Worm (Caenorhabditis elegans): ENCODE data around the gene nphp-2.

Gene nphp-2

ce11 chrV:1868596-1869263, 26.9 kb upstream of the nphp-2 start, which contains the start of gene knl-3 (continued):
- TF ChIP-seq sptf-2 (GFP tag; optimal IDR thresholded peaks at IDR 0.05) = no peak
- peak; percentile 96 for TF ChIP-seq Y53G8AR.9 (GFP tag; conservative IDR thresholded peaks at IDR 0.05)
- peak; percentile 13 for TF ChIP-seq die-1 (tag; optimal IDR thresholded peaks at IDR 0.05)
- TF ChIP-seq mel-28 (tag; optimal IDR thresholded peaks at IDR 0.05; ENCODE audit: borderline replicate concordance) = peak; percentile 35
- TF ChIP-seq F39B2.1 (GFP tag; IDR thresholded peaks at IDR 0.05) = 0 out of 2 replicates have a peak, but pooled peaks have one; percentile 47
- TF ChIP-seq Y67H2A.10 (GFP tag; conservative IDR thresholded peaks at IDR 0.05) = peak; percentile 75
- no peak for TF ChIP-seq ZK185.1 (tag; optimal IDR thresholded peaks at IDR 0.05; ENCODE audit: poor library complexity, severe bottlenecking)
- TF ChIP-seq ceh-79 (tag; optimal IDR thresholded peaks at IDR 0.05) = no peak
- TF ChIP-seq hlh-12 (tag; optimal IDR thresholded peaks at IDR 0.05) = no peak
- TF ChIP-seq aptf-2 (GFP tag; conservative IDR thresholded peaks at IDR 0.05) = no peak
- TF ChIP-seq F57C9.4 (tag; optimal IDR thresholded peaks at IDR 0.05) = no peak
- TF ChIP-seq tlf-1 (GFP tag; optimal IDR thresholded peaks at IDR 0.05) = peak; percentile 92
- TF ChIP-seq madf-6 (GFP tag; IDR thresholded peaks at IDR 0.05) = peak; percentile 98
- no peak for TF ChIP-seq nhr-90 (tag; optimal IDR thresholded peaks at IDR 0.05)
- TF ChIP-seq nhr-80 (tag; optimal IDR thresholded peaks at IDR 0.05) = peak; percentile 42
- TF ChIP-seq K12H6.12 (tag; optimal IDR thresholded peaks at IDR 0.05) = peak; percentile 76
- 0 out of 2 replicates have a peak, but pooled peaks have one; percentile 47 for TF ChIP-seq bed-2 (GFP tag; IDR thresholded peaks at IDR 0.05)
- TF ChIP-seq ztf-3 (GFP tag; optimal IDR thresholded peaks at IDR 0.05) = no peak
- peak; percentile 91 for TF ChIP-seq madf-8 (GFP tag; conservative IDR thresholded peaks at IDR 0.05)
- TF ChIP-seq ceh-100 (GFP tag; IDR thresholded peaks at IDR 0.05) = peak; percentile 89
- TF ChIP-seq mcd-1 (GFP tag; IDR thresholded peaks at IDR 0.05) = peak; percentile 96
- TF ChIP-seq unc-130 (GFP tag; optimal IDR thresholded peaks at IDR 0.05) = peak; percentile 63
- TF ChIP-seq T26A5.8 (tag; optimal IDR thresholded peaks at IDR 0.05) = no peak
- peak; percentile 73 for TF ChIP-seq attf-3 (GFP tag; conservative IDR thresholded peaks at IDR 0.05)
- TF ChIP-seq nfya-1 (tag; optimal IDR thresholded peaks at IDR 0.05; ENCODE audit: borderline replicate concordance, insufficient read depth) = no peak
- TF ChIP-seq chd-7 (tag; optimal IDR thresholded peaks at IDR 0.05) = peak; percentile 73
- no peak for TF ChIP-seq dpff-1 (tag; optimal IDR thresholded peaks at IDR 0.05)
- TF ChIP-seq ztf-26 (tag; optimal IDR thresholded peaks at IDR 0.05) = peak; percentile 68
- TF ChIP-seq tbp1 (GFP tag; optimal IDR thresholded peaks at IDR 0.05) = peak; percentile 72
- TF ChIP-seq ama-1 (optimal IDR thresholded peaks at IDR 0.05) = no peak
- no peak for TF ChIP-seq ama-1 (GFP tag; optimal IDR thresholded peaks at IDR 0.05)
- peak; percentile 76 for TF ChIP-seq hmg-1.2 (GFP tag; IDR thresholded peaks at IDR 0.05)
- no peak for TF ChIP-seq lsy-27 (tag; optimal IDR thresholded peaks at IDR 0.05; ENCODE audit: borderline replicate concordance, insufficient read depth)
- TF ChIP-seq lin-35 (GFP tag; optimal IDR thresholded peaks at IDR 0.05) = peak; percentile 88 to 94 (median 94)
- peak; percentile 79; the same call in 1 of the 2 replicates for TF ChIP-seq egl-44 (GFP tag; IDR thresholded peaks at IDR 0.05)
- no peak for TF ChIP-seq rpc-1 (optimal IDR thresholded peaks at IDR 0.05)
- no peak for TF ChIP-seq rpc-1 (tag; optimal IDR thresholded peaks at IDR 0.05)
- no peak for TF ChIP-seq nhr-179 (tag; optimal IDR thresholded peaks at IDR 0.05)
- TF ChIP-seq B0261.1 (tag; optimal IDR thresholded peaks at IDR 0.05) = peak; percentile 26
- TF ChIP-seq B0336.3 (GFP tag; IDR thresholded peaks at IDR 0.05) = peak; percentile 97
- no peak for TF ChIP-seq nhr-27 (tag; optimal IDR thresholded peaks at IDR 0.05)
- no peak for TF ChIP-seq bed-1 (GFP tag; IDR thresholded peaks at IDR 0.05)
- TF ChIP-seq him-1 (tag; optimal IDR thresholded peaks at IDR 0.05) = peak; percentile 68
- TF ChIP-seq cebp-1 (GFP tag; IDR thresholded peaks at IDR 0.05) = no peak
- TF ChIP-seq cebp-1 (tag; optimal IDR thresholded peaks at IDR 0.05) = peak; percentile 88
- TF ChIP-seq B0035.1 (tag; optimal IDR thresholded peaks at IDR 0.05) = peak; percentile 34
- TF ChIP-seq ceh-58 (GFP tag; IDR thresholded peaks at IDR 0.05) = no peak
- TF ChIP-seq ccch-3 (GFP tag; optimal IDR thresholded peaks at IDR 0.05) = no peak
- TF ChIP-seq egrh-3 (GFP tag; IDR thresholded peaks at IDR 0.05) = peak; percentile 42; the same call in 1 of the 2 replicates

Data from whole organism, young adult.